Fruit fly (Drosophila melanogaster) whole organism, pupa: Measurements from ENCODE around the gene CG18675.

Experiments
- CG8159 ChIP-seq: fragments of 200-800 bp; sonication (Bioruptor generic); optimal IDR thresholded peaks from 3 replicates; lab custom pipeline; 2018; ENCODE audit warnings: missing biosample characterization, mild to moderate bottlenecking, missing genetic modification characterization, moderate library complexity
- EcR ChIP-seq: fragments of 200-800 bp; sonication (Bioruptor generic); optimal IDR thresholded peaks from 3 replicates; lab custom pipeline; 2019; ENCODE audit warnings: missing biosample characterization, missing genetic modification characterization, mild to moderate bottlenecking, moderate library complexity, missing genetic modification reagents

DNA sequence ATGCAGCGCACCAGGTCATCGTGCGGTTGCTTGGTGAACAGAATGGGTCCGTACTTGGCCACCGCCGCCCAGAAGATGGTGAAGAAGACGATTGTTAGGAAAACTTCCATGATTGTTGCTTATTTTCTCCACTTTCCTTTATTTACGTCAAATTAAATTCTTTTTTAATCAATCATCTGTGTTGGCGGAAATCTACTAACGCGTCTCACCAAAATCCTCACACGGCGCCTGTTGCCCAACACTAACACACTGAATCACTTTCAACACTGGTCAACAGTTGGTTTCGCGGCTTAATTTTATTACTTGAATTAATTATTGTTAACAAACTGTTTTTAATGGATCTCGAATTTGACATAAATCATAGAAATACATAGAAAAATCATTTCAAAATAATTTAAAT, 13.0 kb downstream of the CG18675 start, which contains the start of gene VhaM9.7-c:
- TF ChIP-seq EcR (GFP tag; lab: Kevin White, UChicago) (no peak), CG8159 (tag; lab: Kevin White, UChicago) (peak; percentile 18)
